Worm (Caenorhabditis elegans) whole organism, mixed stage, embryonic: ENCODE data around the gene B0222.5.

Source experiments
- M03D4.4 ChIP-seq: sonication (generic microtip); optimal IDR thresholded peaks from 2 replicates; lab custom pipeline; 2017; ENCODE audit warnings: mild to moderate bottlenecking, missing genetic modification characterization, missing compliant biosample characterization
- bed-3 ChIP-seq: fragments of 200-800 bp; sonication (Bioruptor generic); optimal IDR thresholded peaks from 3 replicates; lab custom pipeline; 2018; ENCODE audit warnings: mild to moderate bottlenecking, missing genetic modification characterization, moderate library complexity, missing compliant biosample characterization
- blmp-1 ChIP-seq: fragments of 150-350 bp; optimal IDR thresholded peaks from 2 replicates; lab custom pipeline; 2014; ENCODE audit warnings: missing biosample characterization, missing genetic modification characterization
- ceh-43 ChIP-seq: fragments of 200-800 bp; sonication (Bioruptor generic); optimal IDR thresholded peaks from 2 replicates; lab custom pipeline; 2018; ENCODE audit warnings: mild to moderate bottlenecking, missing genetic modification characterization, moderate library complexity, missing compliant biosample characterization
- ceh-83 ChIP-seq: fragments of 200-800 bp; sonication (Bioruptor generic); optimal IDR thresholded peaks from 2 replicates; lab custom pipeline; 2018; ENCODE audit warnings: mild to moderate bottlenecking, missing genetic modification characterization, missing compliant biosample characterization
- ces-1 ChIP-seq: fragments of 150-350 bp; optimal IDR thresholded peaks from 2 replicates; lab custom pipeline; 2014; ENCODE audit warnings: missing biosample characterization, missing genetic modification reagents, missing genetic modification characterization
- cnd-1 ChIP-seq: fragments of 200-800 bp; sonication (Bioruptor generic); optimal IDR thresholded peaks from 2 replicates; lab custom pipeline; 2018; ENCODE audit warnings: mild to moderate bottlenecking, missing genetic modification characterization, missing compliant biosample characterization
- drap-1 ChIP-seq: fragments of 200-800 bp; sonication (Bioruptor generic); optimal IDR thresholded peaks from 3 replicates; lab custom pipeline; 2018; ENCODE audit warnings: mild to moderate bottlenecking, missing genetic modification characterization, missing compliant biosample characterization
- elt-1 ChIP-seq: sonication (generic microtip); optimal IDR thresholded peaks from 2 replicates; lab custom pipeline; 2017; ENCODE audit warnings: missing genetic modification characterization, mild to moderate bottlenecking, missing compliant biosample characterization, antibody characterized with exemption, moderate library complexity, borderline replicate concordance; ENCODE audit not compliant: insufficient read depth
- elt-3 ChIP-seq: fragments of 150-350 bp; optimal IDR thresholded peaks from 2 replicates; lab custom pipeline; 2014; ENCODE audit warnings: missing biosample characterization, missing genetic modification characterization
- flh-1 ChIP-seq: fragments of 200-800 bp; sonication (Bioruptor generic); optimal IDR thresholded peaks from 2 replicates; lab custom pipeline; 2018; ENCODE audit warnings: mild to moderate bottlenecking, missing genetic modification characterization, moderate library complexity, missing compliant biosample characterization
- ham-2 ChIP-seq: fragments of 200-800 bp; sonication (Bioruptor generic); optimal IDR thresholded peaks from 2 replicates; lab custom pipeline; 2018; ENCODE audit warnings: mild to moderate bottlenecking, missing genetic modification characterization, missing compliant biosample characterization
- hlh-1 ChIP-seq: fragments of 150-350 bp; optimal IDR thresholded peaks from 2 replicates; lab custom pipeline; 2014; ENCODE audit warnings: missing biosample characterization, missing genetic modification reagents, missing genetic modification characterization
- lin-13 ChIP-seq: fragments of 150-350 bp; optimal IDR thresholded peaks from 2 replicates; lab custom pipeline; 2014; ENCODE audit warnings: missing biosample characterization, missing genetic modification characterization
- lin-32 ChIP-seq: fragments of 200-800 bp; sonication (Bioruptor generic); optimal IDR thresholded peaks from 2 replicates; lab custom pipeline; 2018; ENCODE audit warnings: mild to moderate bottlenecking, missing genetic modification characterization, missing compliant biosample characterization
- lsy-2 ChIP-seq: fragments of 150-350 bp; optimal IDR thresholded peaks from 2 replicates; lab custom pipeline; 2014; ENCODE audit warnings: missing biosample characterization, missing genetic modification characterization
- mab-5 ChIP-seq: fragments of 150-350 bp; optimal IDR thresholded peaks from 2 replicates; lab custom pipeline; 2014; ENCODE audit warnings: missing biosample characterization, missing genetic modification characterization
- mep-1 ChIP-seq: fragments of 150-350 bp; optimal IDR thresholded peaks from 2 replicates; lab custom pipeline; 2017; ENCODE audit warnings: missing biosample characterization, missing genetic modification reagents, missing genetic modification characterization, inconsistent platforms
- mls-2 ChIP-seq: sonication (generic microtip); optimal IDR thresholded peaks from 2 replicates; lab custom pipeline; 2016; ENCODE audit warnings: mild to moderate bottlenecking, missing genetic modification characterization, moderate library complexity, missing compliant biosample characterization
- nhr-12 ChIP-seq: fragments of 150-350 bp; optimal IDR thresholded peaks from 2 replicates; lab custom pipeline; 2014; ENCODE audit warnings: missing biosample characterization, missing genetic modification characterization
- nhr-2 ChIP-seq: fragments of 150-350 bp; optimal IDR thresholded peaks from 2 replicates; lab custom pipeline; 2014; ENCODE audit warnings: missing biosample characterization, missing genetic modification characterization
- nhr-237 ChIP-seq: fragments of 150-350 bp; optimal IDR thresholded peaks from 2 replicates; lab custom pipeline; 2014; ENCODE audit warnings: missing biosample characterization, missing genetic modification characterization
- nhr-28 ChIP-seq: fragments of 150-350 bp; optimal IDR thresholded peaks from 2 replicates; lab custom pipeline; 2014; ENCODE audit warnings: missing biosample characterization, missing genetic modification characterization
- nhr-76 ChIP-seq: sonication (generic microtip); optimal IDR thresholded peaks from 2 replicates; lab custom pipeline; 2017; ENCODE audit warnings: missing biosample characterization, missing genetic modification characterization
- pha-4 ChIP-seq: fragments of 150-350 bp; optimal IDR thresholded peaks from 2 replicates; lab custom pipeline; 2018; ENCODE audit warnings: missing biosample characterization, missing genetic modification reagents, missing genetic modification characterization
- sem-2 ChIP-seq: fragments of 200-800 bp; sonication (Bioruptor generic); optimal IDR thresholded peaks from 2 replicates; lab custom pipeline; 2018; ENCODE audit warnings: mild to moderate bottlenecking, missing genetic modification characterization, missing compliant biosample characterization
- snpc-4 ChIP-seq: fragments of 150-350 bp; optimal IDR thresholded peaks from 2 replicates; lab custom pipeline; 2014; ENCODE audit warnings: missing biosample characterization, missing genetic modification characterization
- sptf-1 ChIP-seq: sonication (generic microtip); optimal IDR thresholded peaks from 2 replicates; lab custom pipeline; 2017; ENCODE audit warnings: mild to moderate bottlenecking, missing genetic modification characterization, moderate library complexity, missing compliant biosample characterization
- tbx-8 ChIP-seq: fragments of 200-800 bp; sonication (Bioruptor generic); optimal IDR thresholded peaks from 2 replicates; lab custom pipeline; 2018; ENCODE audit warnings: mild to moderate bottlenecking, missing genetic modification characterization, moderate library complexity, missing compliant biosample characterization
- unc-120 ChIP-seq: sonication (generic microtip); optimal IDR thresholded peaks from 2 replicates; lab custom pipeline; 2017; ENCODE audit warnings: missing genetic modification characterization, missing compliant biosample characterization; ENCODE audit not compliant: poor library complexity, severe bottlenecking
- unc-62 ChIP-seq: fragments of 150-350 bp; optimal IDR thresholded peaks from 2 replicates; lab custom pipeline; 2014; ENCODE audit warnings: missing biosample characterization, missing genetic modification reagents, missing genetic modification characterization
- zip-8 ChIP-seq: fragments of 150-350 bp; optimal IDR thresholded peaks from 2 replicates; lab custom pipeline; 2014; ENCODE audit warnings: missing biosample characterization, missing genetic modification characterization

B0222.5 gene

ce11 chrV:9128562-9128961, 26.1 kb downstream of the B0222.5 start:
- TF ChIP-seq blmp-1 = no peak
- TF ChIP-seq ceh-83 = no peak
- no peak for TF ChIP-seq nhr-76
- TF ChIP-seq elt-3 = no peak
- no peak for TF ChIP-seq mep-1 (tag; lab: Kevin White, UChicago)
- no peak for TF ChIP-seq mls-2 (tag; lab: Kevin White, UChicago)
- TF ChIP-seq hlh-1 (tag; lab: Kevin White, UChicago) = no peak
- no peak for TF ChIP-seq snpc-4 (tag; lab: Kevin White, UChicago)
- TF ChIP-seq M03D4.4 (tag; lab: Kevin White, UChicago) = no peak
- no peak for TF ChIP-seq bed-3
- TF ChIP-seq ces-1 (GFP tag; lab: Kevin White, UChicago) = no peak
- no peak for TF ChIP-seq mab-5 (tag; lab: Kevin White, UChicago)
- no peak for TF ChIP-seq nhr-237 (tag; lab: Kevin White, UChicago)
- no peak for TF ChIP-seq zip-8
- TF ChIP-seq drap-1 = no peak
- TF ChIP-seq flh-1 (GFP tag; lab: Kevin White, UChicago) = no peak
- no peak for TF ChIP-seq tbx-8

- no peak for TF ChIP-seq mab-5 (tag; lab: Kevin White, UChicago)
- TF ChIP-seq mls-2 (tag; lab: Kevin White, UChicago) = no peak
- TF ChIP-seq bed-3 = no peak
- TF ChIP-seq mep-1 (tag; lab: Kevin White, UChicago) = no peak
- no peak for TF ChIP-seq unc-62 (GFP tag; lab: Kevin White, UChicago)
- no peak for TF ChIP-seq ham-2 (GFP tag; lab: Kevin White, UChicago)
- no peak for TF ChIP-seq drap-1
- TF ChIP-seq nhr-28 (tag; lab: Kevin White, UChicago) = no peak
- no peak for TF ChIP-seq nhr-237 (tag; lab: Kevin White, UChicago)
- no peak for TF ChIP-seq ceh-83
- TF ChIP-seq snpc-4 (tag; lab: Kevin White, UChicago) = no peak
- TF ChIP-seq ceh-43 (GFP tag; lab: Kevin White, UChicago) = no peak
- TF ChIP-seq blmp-1 = no peak
- no peak for TF ChIP-seq nhr-12
- TF ChIP-seq sem-2 (GFP tag; lab: Kevin White, UChicago) = no peak
- no peak for TF ChIP-seq lin-13
These were observed 26.9 kb downstream of the B0222.5 start, which contains the start of gene F21C10.3 for ce11 chrV:9127773-9128172. Gene F21C10.3, plus strand, starts transcription at chrV:9128073.

- TF ChIP-seq ces-1 (GFP tag; lab: Kevin White, UChicago) = no peak
- TF ChIP-seq lin-32 = no peak
- no peak for TF ChIP-seq pha-4 (tag; lab: Kevin White, UChicago)
- no peak for TF ChIP-seq M03D4.4 (tag; lab: Kevin White, UChicago)
- TF ChIP-seq nhr-2 (tag; lab: Kevin White, UChicago) = no peak
- no peak for TF ChIP-seq lsy-2 (tag; lab: Kevin White, UChicago)
- TF ChIP-seq unc-62 (GFP tag; lab: Kevin White, UChicago) = no peak
- TF ChIP-seq unc-120 = no peak
- no peak for TF ChIP-seq sptf-1 (tag; lab: Kevin White, UChicago)
- no peak for TF ChIP-seq cnd-1
These were observed 28.4 kb downstream of the B0222.5 start, which contains the start of gene F21C10.4 for ce11 chrV:9126316-9126715. Gene F21C10.4, plus strand, starts transcription at chrV:9126616.

- TF ChIP-seq elt-1 (tag; lab: Kevin White, UChicago) = no peak
- TF ChIP-seq nhr-2 (tag; lab: Kevin White, UChicago) = no peak
- TF ChIP-seq tbx-8 = no peak
- no peak for TF ChIP-seq pha-4 (tag; lab: Kevin White, UChicago)
- TF ChIP-seq mls-2 (tag; lab: Kevin White, UChicago) = no peak
- no peak for TF ChIP-seq nhr-76
These were observed 29.3 kb downstream of the B0222.5 start, which contains the start of gene F21C10.5 for ce11 chrV:9125345-9125744. Gene F21C10.5, plus strand, starts transcription at chrV:9125645.

- TF ChIP-seq drap-1 (no peak), mls-2 (tag; lab: Kevin White, UChicago) (no peak), mab-5 (tag; lab: Kevin White, UChicago) (no peak), nhr-28 (tag; lab: Kevin White, UChicago) (no peak)
These were observed 30.5 kb downstream of the B0222.5 start, which contains the start of gene F21C10.6 for ce11 chrV:9124180-9124579. Gene F21C10.6, plus strand, starts transcription at chrV:9124480.
